Fruit fly (Drosophila melanogaster): ENCODE measurements around the gene Nufip.

Nufip gene

DNA sequence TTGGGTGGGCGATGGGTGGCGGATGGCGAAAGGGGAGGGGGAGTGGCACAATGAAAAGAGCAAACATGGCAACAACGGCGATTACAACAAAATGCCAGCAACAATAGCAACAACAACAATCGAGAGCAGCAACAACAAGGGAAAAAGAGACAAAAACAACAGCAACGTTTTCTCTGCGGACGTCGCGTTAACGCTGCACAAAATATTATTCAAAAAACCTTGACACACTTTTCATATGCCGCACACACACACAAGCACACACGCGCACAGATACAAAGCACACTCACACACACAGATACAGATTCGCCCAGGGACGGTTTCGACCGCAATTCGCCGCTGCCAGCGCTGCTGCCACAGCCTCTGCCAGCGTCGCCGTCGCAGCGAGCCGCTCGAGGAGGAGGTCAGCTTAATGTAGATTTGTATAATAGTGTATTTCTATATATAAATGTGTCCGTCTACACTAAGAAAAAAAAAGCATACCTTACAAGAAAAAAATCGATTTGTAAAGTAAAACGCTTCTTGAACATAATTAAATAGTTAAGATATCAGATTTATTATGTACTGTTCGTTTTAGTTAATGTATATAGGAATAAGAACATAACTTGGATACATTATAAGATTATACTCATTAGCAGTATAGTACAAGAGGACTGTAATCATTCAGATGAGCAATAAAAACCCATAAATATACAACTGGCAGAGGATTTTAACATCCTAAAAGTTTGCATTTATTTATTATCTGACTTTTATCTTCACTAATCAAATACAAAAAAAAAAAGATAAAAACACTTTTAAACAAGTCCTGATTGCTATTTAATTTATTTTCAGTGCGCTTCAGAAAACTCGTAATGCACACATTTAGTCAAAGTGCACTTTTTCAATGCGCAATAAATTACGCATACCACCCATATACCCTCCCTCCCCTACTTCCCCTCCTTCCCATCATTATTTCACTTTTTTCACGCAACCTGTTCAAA lies 33.8 kb upstream of the Nufip start (continued):
- TF ChIP-seq Meics (GFP tag; optimal IDR thresholded peaks at IDR 0.05) (peak; percentile 63), CG11093 (GFP tag; IDR thresholded peaks at IDR 0.05) (0 out of 3 replicates have a peak, but pooled peaks have one; percentile 31), CG10366 (GFP tag; IDR thresholded peaks at IDR 0.05) (peak; percentile 53), dmrt11E (tag; optimal IDR thresholded peaks at IDR 0.05) (no peak), Adf1 (GFP tag; IDR thresholded peaks at IDR 0.05) (peak; percentile 98), CG10959 (GFP tag; IDR thresholded peaks at IDR 0.05) (no peak), ewg (GFP tag; optimal IDR thresholded peaks at IDR 0.05) (peak; percentile 22)

DNA sequence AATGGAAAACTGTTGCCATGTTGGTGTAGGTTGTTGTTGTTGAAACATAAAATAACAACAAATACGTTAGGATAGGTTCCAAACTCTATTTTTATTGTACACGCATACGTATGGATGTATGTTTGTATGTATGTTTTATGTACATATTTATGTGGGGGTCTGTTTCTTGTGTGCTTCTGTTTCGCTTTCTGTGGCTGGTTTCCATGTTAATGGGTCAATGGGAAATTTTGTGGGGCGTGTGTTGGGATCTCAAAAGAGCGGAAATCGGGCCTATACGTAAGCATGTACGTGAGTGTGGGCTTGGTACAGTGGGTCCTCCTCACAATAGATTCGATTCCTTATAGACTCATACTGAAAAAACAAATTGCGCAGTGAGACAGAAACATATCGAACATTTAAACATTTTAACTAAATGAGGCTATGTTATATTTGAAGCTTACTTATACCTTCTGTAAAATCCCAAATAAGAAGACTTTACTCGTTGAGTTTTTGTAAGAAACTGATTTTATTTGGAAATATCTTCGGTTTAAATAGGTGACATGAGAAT lies 23.9 kb upstream of the Nufip start:
- no peak for TF ChIP-seq Side (GFP tag; optimal IDR thresholded peaks at IDR 0.05)
- no peak for TF ChIP-seq Hand (GFP tag; optimal IDR thresholded peaks at IDR 0.05)
- peak; percentile 86 for TF ChIP-seq scrt (GFP tag; optimal IDR thresholded peaks at IDR 0.05)
- TF ChIP-seq Hr78 (GFP tag; optimal IDR thresholded peaks at IDR 0.05): no peak
- TF ChIP-seq lmd (GFP tag; IDR thresholded peaks at IDR 0.05): no peak
- TF ChIP-seq CG34422 (GFP tag; IDR thresholded peaks at IDR 0.05): no peak
- TF ChIP-seq Dfd (GFP tag; optimal IDR thresholded peaks at IDR 0.05): no peak
- peak; percentile 68 for TF ChIP-seq grau (tag; optimal IDR thresholded peaks at IDR 0.05)
- TF ChIP-seq B-H2 (GFP tag; optimal IDR thresholded peaks at IDR 0.05): no peak
- no peak for TF ChIP-seq CG11456 (GFP tag; IDR thresholded peaks at IDR 0.05)
- peak; percentile 21 for TF ChIP-seq grn (GFP tag; optimal IDR thresholded peaks at IDR 0.05)
- TF ChIP-seq slp2 (GFP tag; optimal IDR thresholded peaks at IDR 0.05): no peak
- TF ChIP-seq CG2199 (GFP tag; IDR thresholded peaks at IDR 0.05): no peak
- no peak for TF ChIP-seq CG31441 (GFP tag; IDR thresholded peaks at IDR 0.05)
- TF ChIP-seq HmgD (GFP tag; optimal IDR thresholded peaks at IDR 0.05): no peak
- TF ChIP-seq HHEX (GFP tag; optimal IDR thresholded peaks at IDR 0.05): no peak
- TF ChIP-seq Dref (GFP tag; IDR thresholded peaks at IDR 0.05): no peak
- no peak for TF ChIP-seq Usf (GFP tag; optimal IDR thresholded peaks at IDR 0.05)
- TF ChIP-seq CG13894 (tag; optimal IDR thresholded peaks at IDR 0.05): peak; percentile 23
- peak; percentile 9; the same call in 1 of the 3 replicates for TF ChIP-seq ken (GFP tag; IDR thresholded peaks at IDR 0.05)
- TF ChIP-seq CG1024 (GFP tag; IDR thresholded peaks at IDR 0.05): 0 out of 2 replicates have a peak, but pooled peaks have one; percentile 4
- no peak for TF ChIP-seq CG42726 (GFP tag; IDR thresholded peaks at IDR 0.05; ENCODE audit: partially characterized antibody)
- TF ChIP-seq H2.0 (GFP tag; IDR thresholded peaks at IDR 0.05): peak; percentile 10; the same call in 1 of the 2 replicates
- TF ChIP-seq gsb (GFP tag; IDR thresholded peaks at IDR 0.05): no peak
- TF ChIP-seq CG17359 (tag; optimal IDR thresholded peaks at IDR 0.05): no peak
- TF ChIP-seq en (GFP tag; optimal IDR thresholded peaks at IDR 0.05): no peak
- TF ChIP-seq CG17385 (GFP tag; optimal IDR thresholded peaks at IDR 0.05): no peak
- TF ChIP-seq ranshi (GFP tag; IDR thresholded peaks at IDR 0.05): no peak
- TF ChIP-seq cad (GFP tag; optimal IDR thresholded peaks at IDR 0.05): no peak
- no peak for TF ChIP-seq CG8924 (tag; optimal IDR thresholded peaks at IDR 0.05)
- TF ChIP-seq dati (GFP tag; IDR thresholded peaks at IDR 0.05): no peak
- no peak for TF ChIP-seq dpn (GFP tag; optimal IDR thresholded peaks at IDR 0.05)
- 0 out of 2 replicates have a peak, but pooled peaks have one; percentile 2 for TF ChIP-seq CG16779 (GFP tag; IDR thresholded peaks at IDR 0.05)
- no peak for TF ChIP-seq pnt (GFP tag; optimal IDR thresholded peaks at IDR 0.05)
- TF ChIP-seq CG10959 (GFP tag; IDR thresholded peaks at IDR 0.05): no peak
- TF ChIP-seq CG12942 (GFP tag; optimal IDR thresholded peaks at IDR 0.05): no peak
- TF ChIP-seq CG1603 (tag; optimal IDR thresholded peaks at IDR 0.05): no peak
- TF ChIP-seq otp (GFP tag; IDR thresholded peaks at IDR 0.05): no peak
- TF ChIP-seq CrebB (tag; optimal IDR thresholded peaks at IDR 0.05): no peak
- peak; percentile 40; the same call in 1 of the 3 replicates for TF ChIP-seq sr (GFP tag; IDR thresholded peaks at IDR 0.05)
- peak; percentile 34 for TF ChIP-seq exex (tag; optimal IDR thresholded peaks at IDR 0.05)

Data from whole organism, embryonic.